Fruit fly (Drosophila melanogaster) whole organism, pupa: ENCODE data around the gene PolD2.
A peak's percentile ranks its signal among the peaks of the same experiment; 100 is the strongest.

Source experiments
- CG14655 ChIP-seq: fragments of 200-800 bp; sonication (Bioruptor generic); optimal IDR thresholded peaks from 3 replicates; lab custom pipeline; 2017; ENCODE audit warnings: mild to moderate bottlenecking, missing biosample characterization, missing genetic modification reagents, missing genetic modification characterization
- EcR ChIP-seq: fragments of 200-800 bp; sonication (Bioruptor generic); optimal IDR thresholded peaks from 3 replicates; lab custom pipeline; 2019; ENCODE audit warnings: missing biosample characterization, missing genetic modification characterization, mild to moderate bottlenecking, moderate library complexity, missing genetic modification reagents
- Pif1A ChIP-seq: fragments of 200-800 bp; sonication (Bioruptor generic); optimal IDR thresholded peaks from 3 replicates; lab custom pipeline; 2016; ENCODE audit warnings: missing biosample characterization, missing genetic modification characterization
- fd96Ca ChIP-seq: fragments of 200-800 bp; sonication (Bioruptor generic); IDR thresholded peaks from 3 replicates; pipeline ENCODE4 v1.3.6; 2022; ENCODE audit warnings: missing biosample characterization, missing genetic modification characterization

dm6 chr3L:1808631-1809030 is 33.2 kb downstream of the PolD2 start:
- TF ChIP-seq Pif1A (GFP tag; lab: Kevin White, UChicago) (no peak), fd96Ca (GFP tag; lab: Robert Waterston, UW) (peak; percentile 95), EcR (GFP tag; lab: Kevin White, UChicago) (no peak), CG14655 (GFP tag; lab: Kevin White, UChicago) (no peak)
